Worm (Caenorhabditis elegans): Measurements from ENCODE around the gene nhr-254.

- no peak for TF ChIP-seq nhr-11 (tag; optimal IDR thresholded peaks at IDR 0.05)
- TF ChIP-seq ceh-24 (tag; optimal IDR thresholded peaks at IDR 0.05) = no peak
- TF ChIP-seq ahr-1 (tag; optimal IDR thresholded peaks at IDR 0.05) = no peak
- TF ChIP-seq unc-55 (GFP tag; optimal IDR thresholded peaks at IDR 0.05) = no peak
- TF ChIP-seq gmeb-2 (tag; optimal IDR thresholded peaks at IDR 0.05) = no peak
Observed at ce11 chrV:433898-434297, 41.5 kb downstream of the nhr-254 start, which contains the start of gene B0554.2.
